Worm (Caenorhabditis elegans) whole organism, L1 larva: ENCODE measurements around the gene F29B9.12.

Experiments used
- C16A3.4 ChIP-seq: fragments of 150-350 bp; optimal IDR thresholded peaks from 2 replicates; lab custom pipeline; 2014; ENCODE audit warnings: missing biosample characterization, missing genetic modification characterization
- C34B4.2 ChIP-seq: sonication (generic microtip); optimal IDR thresholded peaks from 2 replicates; lab custom pipeline; 2017; ENCODE audit warnings: mild to moderate bottlenecking, missing genetic modification characterization, missing compliant biosample characterization
- aha-1 ChIP-seq: fragments of 150-350 bp; optimal IDR thresholded peaks from 2 replicates; lab custom pipeline; 2014; ENCODE audit warnings: missing biosample characterization, missing genetic modification characterization
- alr-1 ChIP-seq: fragments of 200-800 bp; sonication (Bioruptor generic); optimal IDR thresholded peaks from 2 replicates; lab custom pipeline; 2018; ENCODE audit warnings: borderline replicate concordance, mild to moderate bottlenecking, missing genetic modification characterization, missing compliant biosample characterization
- aly-2 ChIP-seq: fragments of 150-350 bp; optimal IDR thresholded peaks from 2 replicates; lab custom pipeline; 2014; ENCODE audit warnings: missing biosample characterization, missing genetic modification characterization
- ama-1 ChIP-seq: fragments of 150-350 bp; optimal IDR thresholded peaks from 2 replicates; lab custom pipeline; 2014
- ceh-63 ChIP-seq: fragments of 200-800 bp; sonication (Bioruptor generic); optimal IDR thresholded peaks from 2 replicates; lab custom pipeline; 2018; ENCODE audit warnings: mild to moderate bottlenecking, missing genetic modification characterization, missing compliant biosample characterization
- ceh-8 ChIP-seq: fragments of 200-800 bp; sonication (Bioruptor generic); optimal IDR thresholded peaks from 2 replicates; lab custom pipeline; 2018; ENCODE audit warnings: mild to moderate bottlenecking, missing genetic modification characterization, moderate library complexity, missing compliant biosample characterization
- ceh-82 ChIP-seq, 3 experiments: fragments of 150-350 bp in 1 of 3; sonication (generic microtip) in 2 of 3; optimal IDR thresholded peaks; 2 replicates each; lab custom pipeline; 2014 to 2017; ENCODE audit warnings: missing biosample characterization in 3 of 3, missing genetic modification characterization in 3 of 3
- ceh-90 ChIP-seq: sonication (generic microtip); optimal IDR thresholded peaks from 2 replicates; lab custom pipeline; 2016; ENCODE audit warnings: missing genetic modification characterization, missing compliant biosample characterization
- dpl-1 ChIP-seq, 3 experiments: fragments of 150-350 bp in 2 of 3; sonication (generic microtip) in 1 of 3; optimal IDR thresholded peaks; 2 replicates each; lab custom pipeline; 2014 to 2017; ENCODE audit warnings: missing biosample characterization in 3 of 3, missing genetic modification characterization in 3 of 3, missing genetic modification reagents in 3 of 3
- dsc-1 ChIP-seq: sonication (generic microtip); optimal IDR thresholded peaks from 2 replicates; lab custom pipeline; 2016; ENCODE audit warnings: mild to moderate bottlenecking, missing genetic modification characterization, missing compliant biosample characterization
- efl-1 ChIP-seq, 4 experiments: fragments of 150-350 bp; optimal IDR thresholded peaks in 3 of 4; peaks in 1 of 4; 1 replicate in 1 of 4; 2 replicates in 3 of 4; lab custom pipeline; 2014; ENCODE audit warnings: missing biosample characterization in 2 of 4, missing genetic modification characterization in 2 of 4, missing genetic modification reagents in 2 of 4
- egl-27 ChIP-seq, 2 experiments: fragments of 150-350 bp in 1 of 2; sonication (generic microtip); optimal IDR thresholded peaks; 3 replicates each; lab custom pipeline; 2017 to 2018; ENCODE audit warnings: missing biosample characterization in 2 of 2, missing genetic modification characterization in 2 of 2, missing genetic modification reagents in 2 of 2
- elt-2 ChIP-seq: sonication (generic microtip); optimal IDR thresholded peaks from 2 replicates; lab custom pipeline; 2016; ENCODE audit warnings: missing genetic modification characterization, mild to moderate bottlenecking, inconsistent platforms, missing compliant biosample characterization, missing genetic modification reagents
- fkh-8 ChIP-seq: sonication (generic microtip); optimal IDR thresholded peaks from 2 replicates; lab custom pipeline; 2016; ENCODE audit warnings: mild to moderate bottlenecking, missing genetic modification characterization, missing compliant biosample characterization
- fos-1 ChIP-seq: fragments of 150-350 bp; optimal IDR thresholded peaks from 2 replicates; lab custom pipeline; 2014; ENCODE audit warnings: missing biosample characterization, missing genetic modification characterization
- irx-1 ChIP-seq: sonication (generic microtip); optimal IDR thresholded peaks from 2 replicates; lab custom pipeline; 2016; ENCODE audit warnings: missing genetic modification characterization, missing compliant biosample characterization
- jun-1 ChIP-seq: fragments of 150-350 bp; optimal IDR thresholded peaks from 2 replicates; lab custom pipeline; 2014; ENCODE audit warnings: missing biosample characterization, missing genetic modification reagents, missing genetic modification characterization
- lin-14 ChIP-seq: fragments of 200-800 bp; sonication (Bioruptor generic); optimal IDR thresholded peaks from 2 replicates; lab custom pipeline; 2018; ENCODE audit warnings: mild to moderate bottlenecking, missing genetic modification characterization, moderate library complexity, missing compliant biosample characterization
- lin-15B ChIP-seq: fragments of 150-350 bp; sonication (generic microtip); optimal IDR thresholded peaks from 3 replicates; lab custom pipeline; 2014; ENCODE audit warnings: missing biosample characterization, missing genetic modification characterization
- lir-3 ChIP-seq: sonication (generic microtip); optimal IDR thresholded peaks from 2 replicates; lab custom pipeline; 2016; ENCODE audit warnings: mild to moderate bottlenecking, missing genetic modification characterization, moderate library complexity, missing compliant biosample characterization; ENCODE audit not compliant: poor library complexity
- lsy-2 ChIP-seq, 2 experiments: fragments of 150-350 bp; optimal IDR thresholded peaks; 2 replicates each; lab custom pipeline; 2014; ENCODE audit warnings: missing biosample characterization in 2 of 2, missing genetic modification characterization in 2 of 2
- mab-9 ChIP-seq: fragments of 200-800 bp; sonication (Bioruptor generic); IDR thresholded peaks from 2 replicates; pipeline ENCODE4 v1.3.6; 2022; ENCODE audit warnings: missing genetic modification reagents, missing genetic modification characterization, missing compliant biosample characterization
- mdl-1 ChIP-seq, 2 experiments: fragments of 150-350 bp; optimal IDR thresholded peaks; 2 replicates each; lab custom pipeline; 2014 to 2017; ENCODE audit warnings: missing biosample characterization in 2 of 2, missing genetic modification characterization in 2 of 2, inconsistent platforms in 1 of 2
- nhr-19 ChIP-seq: fragments of 200-800 bp; sonication (Bioruptor generic); conservative IDR thresholded peaks from 2 replicates; pipeline ENCODE4 v1.3.6; 2022; ENCODE audit warnings: missing genetic modification characterization, missing compliant biosample characterization
- nhr-20 ChIP-seq: sonication (generic microtip); optimal IDR thresholded peaks from 2 replicates; lab custom pipeline; 2016; ENCODE audit warnings: mild to moderate bottlenecking, missing genetic modification characterization, missing compliant biosample characterization
- nhr-237 ChIP-seq: fragments of 150-350 bp; optimal IDR thresholded peaks from 2 replicates; lab custom pipeline; 2014; ENCODE audit warnings: missing biosample characterization, missing genetic modification characterization
- nhr-47 ChIP-seq: sonication (generic microtip); optimal IDR thresholded peaks from 2 replicates; lab custom pipeline; 2016; ENCODE audit warnings: mild to moderate bottlenecking, missing genetic modification characterization, moderate library complexity, missing compliant biosample characterization
- nhr-71 ChIP-seq: sonication (generic microtip); optimal IDR thresholded peaks from 2 replicates; lab custom pipeline; 2016; ENCODE audit warnings: mild to moderate bottlenecking, missing genetic modification characterization, moderate library complexity, missing compliant biosample characterization
- nhr-76 ChIP-seq: sonication (generic microtip); optimal IDR thresholded peaks from 2 replicates; lab custom pipeline; 2017; ENCODE audit warnings: missing biosample characterization, missing genetic modification characterization
- nhr-77 ChIP-seq: fragments of 150-350 bp; optimal IDR thresholded peaks from 2 replicates; lab custom pipeline; 2014; ENCODE audit warnings: missing biosample characterization, missing genetic modification characterization
- nhr-84 ChIP-seq: sonication (generic microtip); optimal IDR thresholded peaks from 2 replicates; lab custom pipeline; 2017; ENCODE audit warnings: missing biosample characterization, missing genetic modification characterization
- nhr-90 ChIP-seq: sonication (generic microtip); optimal IDR thresholded peaks from 2 replicates; lab custom pipeline; 2016; ENCODE audit warnings: mild to moderate bottlenecking, missing genetic modification characterization, missing compliant biosample characterization; ENCODE audit not compliant: poor library complexity
- rnt-1 ChIP-seq: sonication (generic microtip); optimal IDR thresholded peaks from 2 replicates; lab custom pipeline; 2016; ENCODE audit warnings: mild to moderate bottlenecking, missing genetic modification characterization, moderate library complexity, missing compliant biosample characterization
- sox-4 ChIP-seq: sonication (generic microtip); optimal IDR thresholded peaks from 2 replicates; lab custom pipeline; 2016; ENCODE audit warnings: missing genetic modification characterization, missing compliant biosample characterization
- swsn-7 ChIP-seq: sonication (generic microtip); optimal IDR thresholded peaks from 2 replicates; lab custom pipeline; 2016; ENCODE audit warnings: missing genetic modification characterization, missing compliant biosample characterization
- tbx-2 ChIP-seq: sonication (generic microtip); optimal IDR thresholded peaks from 2 replicates; lab custom pipeline; 2016; ENCODE audit warnings: missing genetic modification characterization, missing compliant biosample characterization
- unc-130 ChIP-seq: fragments of 150-350 bp; optimal IDR thresholded peaks from 2 replicates; lab custom pipeline; 2017; ENCODE audit warnings: missing biosample characterization, missing genetic modification characterization, inconsistent platforms
- unc-62 ChIP-seq: fragments of 150-350 bp; optimal IDR thresholded peaks from 2 replicates; lab custom pipeline; 2014; ENCODE audit warnings: missing biosample characterization, missing genetic modification reagents, missing genetic modification characterization
- unc-86 ChIP-seq: sonication (generic microtip); optimal IDR thresholded peaks from 2 replicates; lab custom pipeline; 2016; ENCODE audit warnings: missing genetic modification characterization, missing compliant biosample characterization
- xbp-1 ChIP-seq: sonication (generic microtip); optimal IDR thresholded peaks from 2 replicates; lab custom pipeline; 2016; ENCODE audit warnings: missing genetic modification characterization, missing compliant biosample characterization
- zip-4 ChIP-seq: fragments of 200-800 bp; sonication (Bioruptor generic); optimal IDR thresholded peaks from 2 replicates; lab custom pipeline; 2018; ENCODE audit warnings: mild to moderate bottlenecking, missing genetic modification characterization, moderate library complexity, missing compliant biosample characterization
- ztf-11 ChIP-seq, 2 experiments: sonication (generic microtip); optimal IDR thresholded peaks; 2 replicates each; lab custom pipeline; 2016 to 2017; ENCODE audit warnings: missing genetic modification characterization in 2 of 2, missing biosample characterization in 1 of 2, missing compliant biosample characterization in 1 of 2
- ztf-4 ChIP-seq: fragments of 150-350 bp; optimal IDR thresholded peaks from 2 replicates; lab custom pipeline; 2014; ENCODE audit warnings: missing biosample characterization, missing genetic modification characterization

The F29B9.12 gene

ce11 chrIV:4705182-4705581 lies 35.8 kb downstream of the F29B9.12 start (continued):
- TF ChIP-seq nhr-20 (tag; lab: Kevin White, UChicago) (peak; percentile 76), lsy-2 (tag; optimal IDR thresholded peaks at IDR 0.05; lab: Kevin White, UChicago) (peak; percentile 42 to 72), mdl-1 (tag; optimal IDR thresholded peaks at IDR 0.05; lab: Kevin White, UChicago) (peak in 1 of 2 experiments; percentile 42), nhr-19 (GFP tag; lab: Robert Waterston, UW) (peak; percentile 54), tbx-2 (tag; lab: Kevin White, UChicago) (peak; percentile 61), nhr-71 (tag; lab: Kevin White, UChicago) (peak; percentile 75), C34B4.2 (no peak), elt-2 (tag; lab: Kevin White, UChicago) (peak; percentile 3), sox-4 (tag; lab: Kevin White, UChicago) (no peak), nhr-90 (tag; lab: Kevin White, UChicago) (peak; percentile 34), jun-1 (tag; lab: Kevin White, UChicago) (peak; percentile 28), dsc-1 (peak; percentile 21), ceh-8 (GFP tag; lab: Kevin White, UChicago) (no peak), ceh-82 (tag; optimal IDR thresholded peaks at IDR 0.05; lab: Kevin White, UChicago) (peak; percentile 33 to 54 (median 37)), C16A3.4 (tag; lab: Kevin White, UChicago) (peak; percentile 41), fkh-8 (peak; percentile 59), aha-1 (no peak), swsn-7 (tag; lab: Kevin White, UChicago) (peak; percentile 56), mab-9 (GFP tag; lab: Robert Waterston, UW) (no peak), lin-14 (GFP tag; lab: Kevin White, UChicago) (peak; percentile 94), irx-1 (tag; lab: Kevin White, UChicago) (no peak)

- TF ChIP-seq aly-2 (tag; lab: Kevin White, UChicago), result no peak
- TF ChIP-seq nhr-237 (tag; lab: Kevin White, UChicago), result no peak
- no peak for TF ChIP-seq ceh-63 (GFP tag; lab: Kevin White, UChicago)
- TF ChIP-seq alr-1, result no peak
- no peak for TF ChIP-seq unc-130 (tag; lab: Kevin White, UChicago)
- TF ChIP-seq ceh-90, result no peak
- TF ChIP-seq unc-62 (GFP tag; lab: Kevin White, UChicago), result no peak
- TF ChIP-seq nhr-84 (tag; lab: Kevin White, UChicago), result no peak
- TF ChIP-seq lsy-2 (tag; optimal IDR thresholded peaks at IDR 0.05; lab: Kevin White, UChicago), result no peak
- no peak for TF ChIP-seq nhr-77 (tag; lab: Kevin White, UChicago)
- TF ChIP-seq ztf-4, result no peak
- TF ChIP-seq ceh-8 (GFP tag; lab: Kevin White, UChicago), result no peak
- no peak for TF ChIP-seq lin-15B (tag; lab: Kevin White, UChicago)
- TF ChIP-seq nhr-76, result no peak
- no peak for TF ChIP-seq dpl-1 (GFP tag; optimal IDR thresholded peaks at IDR 0.05; lab: Kevin White, UChicago)
- TF ChIP-seq lir-3, result no peak
- TF ChIP-seq fkh-8, result no peak
- TF ChIP-seq unc-86 (tag; lab: Kevin White, UChicago), result no peak
These were observed 36.6 kb downstream of the F29B9.12 start for ce11 chrIV:4705922-4706321.

- TF ChIP-seq ama-1 (lab: Kevin White, UChicago), result no peak
- TF ChIP-seq efl-1 (optimal IDR thresholded peaks at IDR 0.05; lab: Kevin White, UChicago), result no peak
- peak in 1 of 2 experiments; percentile 67 for TF ChIP-seq efl-1 (GFP tag; optimal IDR thresholded peaks at IDR 0.05 in 1 of 2; lab: Kevin White, UChicago)
These were observed 41.1 kb downstream of the F29B9.12 start, which contains the start of gene cif-1 for ce11 chrIV:4710459-4710858. TSS of gene cif-1 (minus strand) at chrIV:4710755.

ce11 chrIV:4712376-4712775 lies 43.0 kb downstream of the F29B9.12 start, which contains the start of gene yars-2:
TSS of gene yars-2 (minus strand) at chrIV:4712624.
- TF ChIP-seq tbx-2 (tag; lab: Kevin White, UChicago) (peak; percentile 20), egl-27 (tag; optimal IDR thresholded peaks at IDR 0.05; lab: Kevin White, UChicago) (no peak), xbp-1 (tag; lab: Kevin White, UChicago) (peak; percentile 10), ceh-90 (peak; percentile 71), ztf-11 (tag; optimal IDR thresholded peaks at IDR 0.05; lab: Kevin White, UChicago) (peak in 1 of 2 experiments; percentile 6), elt-2 (tag; lab: Kevin White, UChicago) (no peak), rnt-1 (peak; percentile 73), nhr-90 (tag; lab: Kevin White, UChicago) (peak; percentile 18), dpl-1 (GFP tag; optimal IDR thresholded peaks at IDR 0.05; lab: Kevin White, UChicago) (peak in 1 of 3 experiments; percentile 42), nhr-47 (tag; lab: Kevin White, UChicago) (peak; percentile 42), nhr-76 (no peak), fkh-8 (no peak), lsy-2 (tag; optimal IDR thresholded peaks at IDR 0.05; lab: Kevin White, UChicago) (peak; percentile 20 to 48), lir-3 (peak; percentile 52), zip-4 (GFP tag; lab: Kevin White, UChicago) (no peak), fos-1 (tag; lab: Kevin White, UChicago) (no peak), nhr-71 (tag; lab: Kevin White, UChicago) (peak; percentile 28), efl-1 (optimal IDR thresholded peaks at IDR 0.05; lab: Kevin White, UChicago) (peak; percentile 4 to 26), efl-1 (GFP tag; optimal IDR thresholded peaks at IDR 0.05 in 1 of 2; lab: Kevin White, UChicago) (no peak)
